Worm (Caenorhabditis elegans): ENCODE measurements around the gene ugt-1.

ugt-1 gene

DNA sequence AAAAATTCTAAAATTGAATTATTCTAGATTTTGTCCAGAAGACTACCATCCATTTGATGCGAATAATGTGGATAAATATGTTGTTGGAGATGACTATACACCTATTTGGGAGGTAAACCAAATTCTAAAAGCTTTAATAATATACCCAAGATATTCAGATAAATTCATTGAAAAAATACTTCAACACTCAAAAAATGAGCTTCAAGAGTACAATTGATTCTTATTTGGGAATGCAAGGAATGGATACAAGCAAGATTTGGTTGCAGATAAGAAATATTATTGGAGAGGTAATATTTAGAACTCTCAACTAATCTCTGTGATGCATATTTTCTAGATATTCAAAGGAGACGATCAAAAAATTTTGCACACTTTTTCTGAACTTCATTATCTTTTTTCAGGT lies 35.3 kb upstream of the ugt-1 start:
- TF ChIP-seq aha-1 (tag) (peak; percentile 96), zag-1 (tag; optimal IDR thresholded peaks at IDR 0.05) (no peak), fos-1 (tag; optimal IDR thresholded peaks at IDR 0.05) (no peak), jun-1 (tag; optimal IDR thresholded peaks at IDR 0.05) (no peak), gei-8 (GFP tag; optimal IDR thresholded peaks at IDR 0.05) (no peak), T26A8.4 (GFP tag; IDR thresholded peaks at IDR 0.05) (no peak), hlh-11 (tag; optimal IDR thresholded peaks at IDR 0.05) (no peak)

DNA sequence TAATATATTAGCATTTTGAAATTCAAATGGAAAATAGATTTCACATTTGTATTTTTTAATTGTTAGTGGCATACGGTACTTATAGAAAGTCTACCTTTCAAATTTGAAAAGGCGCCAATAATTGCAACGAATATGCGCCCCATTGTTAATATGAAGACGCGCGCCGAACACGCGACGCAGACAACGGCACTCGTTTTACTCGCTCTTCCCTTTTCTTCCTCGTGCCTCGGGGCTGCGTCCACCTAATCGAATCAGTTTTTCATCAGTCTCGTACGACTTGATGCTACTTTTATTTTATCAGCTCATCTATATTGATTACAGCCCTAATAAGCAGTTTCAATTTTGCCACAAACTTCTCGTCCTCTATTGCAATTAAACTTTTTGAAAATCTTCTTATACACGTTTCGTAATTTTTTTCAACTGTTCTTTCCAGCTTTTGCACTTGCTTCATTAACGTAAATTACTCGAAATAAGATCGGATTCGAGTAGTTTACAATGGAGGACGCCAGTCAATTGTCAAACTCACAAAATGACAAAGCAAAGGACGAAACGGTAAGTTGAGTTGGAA lies 33.5 kb upstream of the ugt-1 start, which contains the start of gene cash-1:
Gene cash-1 (plus strand): TSS at position 432 of the 568 bp plus-strand sequence.
- TF ChIP-seq nhr-25 (tag; optimal IDR thresholded peaks at IDR 0.05; ENCODE audit: borderline replicate concordance, insufficient read depth) (peak; percentile 25), lsy-2 (tag; optimal IDR thresholded peaks at IDR 0.05) (peak in 1 of 2 experiments; percentile 72), spr-3 (GFP tag; optimal IDR thresholded peaks at IDR 0.05) (no peak), daf-8 (GFP tag; IDR thresholded peaks at IDR 0.05) (no peak), nhr-6 (tag; optimal IDR thresholded peaks at IDR 0.05) (peak; percentile 65), hif-1 (tag; optimal IDR thresholded peaks at IDR 0.05) (peak in 1 of 2 experiments; percentile 63), ZK546.5 (tag; optimal IDR thresholded peaks at IDR 0.05) (no peak), egl-43 (GFP tag; IDR thresholded peaks at IDR 0.05) (0 out of 2 replicates have a peak, but pooled peaks have one; percentile 21), lin-13 (GFP tag; optimal IDR thresholded peaks at IDR 0.05) (peak; percentile 66), nhr-48 (tag; optimal IDR thresholded peaks at IDR 0.05) (no peak), Y75B8A.6 (GFP tag; IDR thresholded peaks at IDR 0.05) (no peak), zag-1 (tag; optimal IDR thresholded peaks at IDR 0.05) (no peak), F49E8.2 (tag; optimal IDR thresholded peaks at IDR 0.05; ENCODE audit: borderline replicate concordance) (no peak), dve-1 (tag; optimal IDR thresholded peaks at IDR 0.05; ENCODE audit: insufficient read depth) (peak; percentile 80), egl-27 (tag; optimal IDR thresholded peaks at IDR 0.05) (no peak), unc-39 (tag; optimal IDR thresholded peaks at IDR 0.05) (no peak), pqm-1 (tag; optimal IDR thresholded peaks at IDR 0.05) (peak; percentile 45), mep-1 (tag; optimal IDR thresholded peaks at IDR 0.05) (peak; percentile 66), vab-7 (GFP tag; IDR thresholded peaks at IDR 0.05) (no peak), ces-1 (GFP tag; optimal IDR thresholded peaks at IDR 0.05) (peak; percentile 65), T20F7.1 (GFP tag; optimal IDR thresholded peaks at IDR 0.05) (peak; percentile 1), Y48G9A.11 (GFP tag; IDR thresholded peaks at IDR 0.05) (no peak), ceh-62 (tag; optimal IDR thresholded peaks at IDR 0.05) (no peak), F26F4.8 (GFP tag; conservative IDR thresholded peaks at IDR 0.05) (no peak), zfp-2 (tag; optimal IDR thresholded peaks at IDR 0.05) (no peak), dpl-1 (GFP tag; optimal IDR thresholded peaks at IDR 0.05) (peak; percentile 81), nhr-237 (tag; optimal IDR thresholded peaks at IDR 0.05) (no peak), php-3 (GFP tag; IDR thresholded peaks at IDR 0.05) (no peak), lin-15B (tag; optimal IDR thresholded peaks at IDR 0.05) (no peak), arid-1 (GFP tag; conservative IDR thresholded peaks at IDR 0.05) (0 out of 2 replicates have a peak, but pooled peaks have one; percentile 30), nhr-11 (tag; optimal IDR thresholded peaks at IDR 0.05) (no peak), attf-4 (tag; optimal IDR thresholded peaks at IDR 0.05) (no peak), madf-5 (GFP tag; IDR thresholded peaks at IDR 0.05) (no peak), ztf-7 (tag; optimal IDR thresholded peaks at IDR 0.05) (peak; percentile 13), duxl-1 (tag; optimal IDR thresholded peaks at IDR 0.05; ENCODE audit: poor library complexity) (no peak), D1046.2 (GFP tag; IDR thresholded peaks at IDR 0.05) (no peak), zfp-3 (GFP tag; conservative IDR thresholded peaks at IDR 0.05) (no peak), daf-16 (GFP tag; optimal IDR thresholded peaks at IDR 0.05) (no peak), daf-16 (tag; optimal IDR thresholded peaks at IDR 0.05) (peak; percentile 42), ama-1 (optimal IDR thresholded peaks at IDR 0.05) (no peak), ceh-32 (tag; optimal IDR thresholded peaks at IDR 0.05; ENCODE audit: poor library complexity) (no peak), madf-9 (GFP tag; conservative IDR thresholded peaks at IDR 0.05) (no peak), unc-62 (GFP tag; optimal IDR thresholded peaks at IDR 0.05 in 1 of 2) (peak in 1 of 2 experiments; percentile 61), unc-62 (tag; optimal IDR thresholded peaks at IDR 0.05) (no peak)
